Fruit fly (Drosophila melanogaster): ENCODE data around the gene Atet.

Atet gene

dm6 chr2L:4332962-4333757 lies 553 bp upstream of the Atet start (continued):
- TF ChIP-seq CG10462 (GFP tag; optimal IDR thresholded peaks at IDR 0.05) (peak; percentile 46), GATAe (GFP tag; conservative IDR thresholded peaks at IDR 0.05) (no peak), kay (GFP tag; optimal IDR thresholded peaks at IDR 0.05) (peak; percentile 27), ranshi (GFP tag; IDR thresholded peaks at IDR 0.05) (peak; percentile 81), CG18262 (tag; optimal IDR thresholded peaks at IDR 0.05) (peak; percentile 99), jing (GFP tag; optimal IDR thresholded peaks at IDR 0.05) (peak; percentile 60), ind (GFP tag; optimal IDR thresholded peaks at IDR 0.05) (peak; percentile 81), CG18764 (GFP tag; optimal IDR thresholded peaks at IDR 0.05) (peak; percentile 81), CG7745 (tag; optimal IDR thresholded peaks at IDR 0.05) (no peak), bcd (GFP tag; optimal IDR thresholded peaks at IDR 0.05) (peak; percentile 82), sna (GFP tag; IDR thresholded peaks at IDR 0.05; ENCODE audit: partially characterized antibody) (no peak), fru (optimal IDR thresholded peaks at IDR 0.05) (no peak), hkb (optimal IDR thresholded peaks at IDR 0.05) (no peak), hkb (GFP tag; IDR thresholded peaks at IDR 0.05) (peak; percentile 92), CG12071 (GFP tag; optimal IDR thresholded peaks at IDR 0.05) (peak; percentile 71), org-1 (GFP tag; optimal IDR thresholded peaks at IDR 0.05) (peak; percentile 69), E2f1 (GFP tag; IDR thresholded peaks at IDR 0.05) (peak; percentile 76), D (optimal IDR thresholded peaks at IDR 0.05) (no peak), D (GFP tag; optimal IDR thresholded peaks at IDR 0.05) (peak; percentile 59), CG5245 (GFP tag; optimal IDR thresholded peaks at IDR 0.05) (peak; percentile 81), Rx (GFP tag; IDR thresholded peaks at IDR 0.05) (peak; percentile 79), CG3407 (GFP tag; optimal IDR thresholded peaks at IDR 0.05) (peak; percentile 71), Hr78 (GFP tag; optimal IDR thresholded peaks at IDR 0.05) (peak in 1 of 2 experiments; percentile 86), CG14667 (GFP tag; IDR thresholded peaks at IDR 0.05) (peak; percentile 69), CG15601 (tag; optimal IDR thresholded peaks at IDR 0.05) (peak; percentile 53), NK7.1 (GFP tag; optimal IDR thresholded peaks at IDR 0.05) (peak; percentile 75), CG7963 (GFP tag; IDR thresholded peaks at IDR 0.05; ENCODE audit: partially characterized antibody) (no peak), CG7357 (GFP tag; IDR thresholded peaks at IDR 0.05) (peak; percentile 54), nerfin-1 (tag; optimal IDR thresholded peaks at IDR 0.05) (peak; percentile 82), CG3995 (GFP tag; optimal IDR thresholded peaks at IDR 0.05) (peak; percentile 20), salm (tag; optimal IDR thresholded peaks at IDR 0.05) (peak; percentile 75), Kr (GFP tag; optimal IDR thresholded peaks at IDR 0.05) (no peak), sr (GFP tag; IDR thresholded peaks at IDR 0.05) (peak; percentile 96), CG5953 (GFP tag; IDR thresholded peaks at IDR 0.05) (peak; percentile 63), CG33213 (GFP tag; optimal IDR thresholded peaks at IDR 0.05) (peak; percentile 74), CG17829 (tag; optimal IDR thresholded peaks at IDR 0.05) (peak; percentile 75), tna (GFP tag; IDR thresholded peaks at IDR 0.05; ENCODE audit: partially characterized antibody) (no peak), CG12299 (tag; optimal IDR thresholded peaks at IDR 0.05) (peak; percentile 61), CG3065 (GFP tag; optimal IDR thresholded peaks at IDR 0.05) (no peak), CG12391 (tag; optimal IDR thresholded peaks at IDR 0.05) (peak; percentile 76), CG17568 (GFP tag; optimal IDR thresholded peaks at IDR 0.05) (no peak), CoRest (tag; optimal IDR thresholded peaks at IDR 0.05) (peak; percentile 80), Neu2 (GFP tag; optimal IDR thresholded peaks at IDR 0.05; ENCODE audit: borderline replicate concordance) (peak; percentile 3), CG17612 (GFP tag; IDR thresholded peaks at IDR 0.05) (peak; percentile 85), klu (GFP tag; IDR thresholded peaks at IDR 0.05) (peak; percentile 52), Camta (GFP tag; optimal IDR thresholded peaks at IDR 0.05) (peak; percentile 58), CHES-1-like (GFP tag; optimal IDR thresholded peaks at IDR 0.05) (peak; percentile 0), CG11247 (GFP tag; IDR thresholded peaks at IDR 0.05) (peak; percentile 59), emc (GFP tag; optimal IDR thresholded peaks at IDR 0.05) (peak; percentile 59), gsb-n (tag; optimal IDR thresholded peaks at IDR 0.05) (peak; percentile 71)

Measured in whole organism, embryonic.